Worm (Caenorhabditis elegans): ENCODE data around the gene pha-2.

pha-2 gene

ce11 chrX:601340-601757 lies 35.4 kb downstream of the pha-2 start (continued):
- TF ChIP-seq bed-1 (GFP tag; IDR thresholded peaks at IDR 0.05) = no peak
- TF ChIP-seq zim-3 (tag; optimal IDR thresholded peaks at IDR 0.05) = no peak
- no peak for TF ChIP-seq gei-17 (GFP tag; optimal IDR thresholded peaks at IDR 0.05)
- no peak for TF ChIP-seq ztf-28 (GFP tag; IDR thresholded peaks at IDR 0.05)
- no peak for TF ChIP-seq cebp-1 (GFP tag; IDR thresholded peaks at IDR 0.05)
- TF ChIP-seq cebp-1 (tag; optimal IDR thresholded peaks at IDR 0.05) = peak; percentile 60
- no peak for TF ChIP-seq F23B12.7 (tag; optimal IDR thresholded peaks at IDR 0.05; ENCODE audit: insufficient read depth)
- no peak for TF ChIP-seq let-526 (GFP tag; IDR thresholded peaks at IDR 0.05)

- TF ChIP-seq cebp-1 (GFP tag; IDR thresholded peaks at IDR 0.05) = no peak
- TF ChIP-seq cebp-1 (tag; optimal IDR thresholded peaks at IDR 0.05) = peak; percentile 47
- TF ChIP-seq pha-4 (tag; optimal IDR thresholded peaks at IDR 0.05) = peak; percentile 34
- TF ChIP-seq mxl-1 (tag; optimal IDR thresholded peaks at IDR 0.05) = no peak
- TF ChIP-seq nhr-80 (tag; optimal IDR thresholded peaks at IDR 0.05) = peak; percentile 11
Measured at ce11 chrX:600671-601070, 36.1 kb downstream of the pha-2 start.

- TF ChIP-seq hrde-1 (tag; optimal IDR thresholded peaks at IDR 0.05; ENCODE audit: borderline replicate concordance) (no peak), mes-4 (tag; optimal IDR thresholded peaks at IDR 0.05) (no peak), athp-1 (tag; optimal IDR thresholded peaks at IDR 0.05) (no peak), ztf-6 (GFP tag; IDR thresholded peaks at IDR 0.05) (no peak), F57A8.1 (GFP tag; optimal IDR thresholded peaks at IDR 0.05) (no peak), F33H1.4 (GFP tag; IDR thresholded peaks at IDR 0.05) (no peak), nhr-80 (tag; optimal IDR thresholded peaks at IDR 0.05) (no peak), rpc-1 (optimal IDR thresholded peaks at IDR 0.05) (no peak), rpc-1 (tag; optimal IDR thresholded peaks at IDR 0.05) (no peak), rcor-1 (GFP tag; IDR thresholded peaks at IDR 0.05) (no peak), F10E7.11 (tag; optimal IDR thresholded peaks at IDR 0.05) (no peak)
Measured at ce11 chrX:599476-599875, 37.3 kb downstream of the pha-2 start, which contains the start of gene F13C5.3. F13C5.3 (minus strand) TSS chrX:599576.

ce11 chrX:593910-594447 lies 42.8 kb downstream of the pha-2 start, which contains the start of gene F13C5.2:
F13C5.2 (plus strand) TSS chrX:593960.
- TF ChIP-seq zfh-2 (GFP tag; conservative IDR thresholded peaks at IDR 0.05) = peak; percentile 86
- peak; percentile 91 for TF ChIP-seq egrh-3 (GFP tag; IDR thresholded peaks at IDR 0.05)
- no peak for TF ChIP-seq zim-3 (tag; optimal IDR thresholded peaks at IDR 0.05)
- TF ChIP-seq madf-6 (GFP tag; IDR thresholded peaks at IDR 0.05) = peak; percentile 11; the same call in 1 of the 2 replicates

ce11 chrX:593245-593733 lies 43.5 kb downstream of the pha-2 start:
- no peak for TF ChIP-seq dpl-1 (GFP tag; optimal IDR thresholded peaks at IDR 0.05)
- no peak for TF ChIP-seq hlh-12 (tag; optimal IDR thresholded peaks at IDR 0.05)
- TF ChIP-seq B0261.1 (tag; optimal IDR thresholded peaks at IDR 0.05) = no peak
- no peak for TF ChIP-seq ceh-40 (GFP tag; IDR thresholded peaks at IDR 0.05)
- TF ChIP-seq gei-17 (GFP tag; optimal IDR thresholded peaks at IDR 0.05) = peak; percentile 37
- TF ChIP-seq bed-2 (GFP tag; IDR thresholded peaks at IDR 0.05) = no peak
- no peak for TF ChIP-seq unc-62 (GFP tag; optimal IDR thresholded peaks at IDR 0.05)
- no peak for TF ChIP-seq rpc-1 (optimal IDR thresholded peaks at IDR 0.05)
- no peak for TF ChIP-seq rpc-1 (tag; optimal IDR thresholded peaks at IDR 0.05)
- TF ChIP-seq ama-1 (optimal IDR thresholded peaks at IDR 0.05) = no peak
- TF ChIP-seq ama-1 (GFP tag; optimal IDR thresholded peaks at IDR 0.05) = peak in 1 of 2 experiments; percentile 37
- no peak for TF ChIP-seq dpff-1 (tag; optimal IDR thresholded peaks at IDR 0.05)
- peak; percentile 36 for TF ChIP-seq F22D6.2 (tag; optimal IDR thresholded peaks at IDR 0.05)
- TF ChIP-seq ztf-26 (tag; optimal IDR thresholded peaks at IDR 0.05) = peak; percentile 35
- peak; percentile 97 for TF ChIP-seq nhr-80 (tag; optimal IDR thresholded peaks at IDR 0.05)
- TF ChIP-seq ceh-79 (tag; optimal IDR thresholded peaks at IDR 0.05) = no peak
- TF ChIP-seq ztf-22 (GFP tag; optimal IDR thresholded peaks at IDR 0.05) = no peak
- peak; percentile 70 for TF ChIP-seq ceh-27 (GFP tag; optimal IDR thresholded peaks at IDR 0.05)
- TF ChIP-seq cebp-2 (GFP tag; IDR thresholded peaks at IDR 0.05) = no peak
- no peak for TF ChIP-seq snpc-1.3 (tag; optimal IDR thresholded peaks at IDR 0.05; ENCODE audit: insufficient read depth)
- TF ChIP-seq unc-130 (GFP tag; optimal IDR thresholded peaks at IDR 0.05) = no peak
- no peak for TF ChIP-seq mxl-1 (tag; optimal IDR thresholded peaks at IDR 0.05)
- no peak for TF ChIP-seq snpc-3.4 (tag; optimal IDR thresholded peaks at IDR 0.05)
- TF ChIP-seq ztf-25 (GFP tag; IDR thresholded peaks at IDR 0.05) = no peak

Measured in whole organism, young adult.